Fruit fly (Drosophila melanogaster) whole organism, embryonic: ENCODE data around the gene CG2747.

Experiments used
- Abd-B ChIP-seq: fragments of 200-800 bp; sonication (Bioruptor generic); optimal IDR thresholded peaks from 2 replicates; lab custom pipeline; 2018; ENCODE audit warnings: missing biosample characterization, mild to moderate bottlenecking, missing genetic modification characterization, moderate library complexity
- Ada2b ChIP-seq: fragments of 200-800 bp; sonication (Bioruptor generic); IDR thresholded peaks from 2 replicates; pipeline ENCODE4 v1.3.6; 2022; ENCODE audit warnings: missing biosample characterization, missing genetic modification characterization
- CG10147 ChIP-seq: fragments of 200-800 bp; sonication (Bioruptor generic); optimal IDR thresholded peaks from 2 replicates; lab custom pipeline; 2019; ENCODE audit warnings: missing biosample characterization, mild to moderate bottlenecking, missing genetic modification characterization, moderate library complexity
- CG10431 ChIP-seq: fragments of 200-800 bp; sonication (Bioruptor generic); optimal IDR thresholded peaks from 3 replicates; lab custom pipeline; 2018; ENCODE audit warnings: missing biosample characterization, mild to moderate bottlenecking, missing genetic modification characterization
- CG10543 ChIP-seq: fragments of 200-800 bp; sonication (Bioruptor generic); optimal IDR thresholded peaks from 3 replicates; lab custom pipeline; 2017; ENCODE audit warnings: missing biosample characterization, mild to moderate bottlenecking, missing genetic modification characterization, moderate library complexity
- CG12219 ChIP-seq: fragments of 200-800 bp; sonication (Bioruptor generic); optimal IDR thresholded peaks from 3 replicates; lab custom pipeline; 2018; ENCODE audit warnings: missing biosample characterization, mild to moderate bottlenecking, missing genetic modification characterization
- CG12769 ChIP-seq: fragments of 200-800 bp; sonication (Bioruptor generic); optimal IDR thresholded peaks from 2 replicates; lab custom pipeline; 2019; ENCODE audit warnings: missing biosample characterization, mild to moderate bottlenecking, missing genetic modification characterization, moderate library complexity
- CG14710 ChIP-seq: fragments of 200-800 bp; sonication (Bioruptor generic); optimal IDR thresholded peaks from 3 replicates; lab custom pipeline; 2019; ENCODE audit warnings: missing biosample characterization, mild to moderate bottlenecking, missing genetic modification characterization, moderate library complexity
- CG17568 ChIP-seq: fragments of 200-800 bp; sonication (Bioruptor generic); optimal IDR thresholded peaks from 2 replicates; lab custom pipeline; 2018; ENCODE audit warnings: missing biosample characterization, mild to moderate bottlenecking, missing genetic modification characterization, moderate library complexity
- CG1832 ChIP-seq: fragments of 200-800 bp; sonication (Bioruptor generic); optimal IDR thresholded peaks from 2 replicates; lab custom pipeline; 2017; ENCODE audit warnings: missing biosample characterization, mild to moderate bottlenecking, missing genetic modification characterization, inconsistent platforms
- CG2120 ChIP-seq: fragments of 200-800 bp; sonication (Bioruptor generic); optimal IDR thresholded peaks from 3 replicates; lab custom pipeline; 2016; ENCODE audit warnings: missing biosample characterization, missing genetic modification characterization
- CG30020 ChIP-seq: fragments of 200-800 bp; optimal IDR thresholded peaks from 2 replicates; lab custom pipeline; 2019; ENCODE audit warnings: missing biosample characterization, mild to moderate bottlenecking, missing genetic modification characterization, moderate library complexity
- CG4282 ChIP-seq: fragments of 200-800 bp; sonication (Bioruptor generic); optimal IDR thresholded peaks from 2 replicates; lab custom pipeline; 2016; ENCODE audit warnings: missing biosample characterization, missing genetic modification characterization
- CG6854 ChIP-seq: fragments of 200-800 bp; sonication (Bioruptor generic); optimal IDR thresholded peaks from 3 replicates; lab custom pipeline; 2017; ENCODE audit warnings: missing biosample characterization, mild to moderate bottlenecking, missing genetic modification characterization
- CG7786 ChIP-seq: fragments of 200-800 bp; sonication (Bioruptor generic); optimal IDR thresholded peaks from 2 replicates; lab custom pipeline; 2016; ENCODE audit warnings: missing biosample characterization, missing genetic modification characterization
- CG8765 ChIP-seq: fragments of 200-800 bp; sonication (Bioruptor generic); IDR thresholded peaks from 2 replicates; pipeline ENCODE4 v1.3.6; 2022; ENCODE audit warnings: missing biosample characterization, missing genetic modification characterization
- CG9437 ChIP-seq: fragments of 200-800 bp; sonication (Bioruptor generic); optimal IDR thresholded peaks from 2 replicates; lab custom pipeline; 2018; ENCODE audit warnings: missing biosample characterization, mild to moderate bottlenecking, missing genetic modification characterization
- CG9876 ChIP-seq: fragments of 200-800 bp; sonication (Bioruptor generic); optimal IDR thresholded peaks from 2 replicates; lab custom pipeline; 2016; ENCODE audit warnings: missing biosample characterization, missing genetic modification characterization
- CTCF ChIP-seq: fragments of 200-800 bp; sonication (Bioruptor generic); optimal IDR thresholded peaks from 2 replicates; lab custom pipeline; 2017; ENCODE audit warnings: missing biosample characterization, mild to moderate bottlenecking, missing genetic modification characterization, moderate library complexity
- CkIIα-i1 ChIP-seq: fragments of 200-800 bp; sonication (Bioruptor generic); IDR thresholded peaks from 2 replicates; pipeline ENCODE4 v1.3.6; 2022; ENCODE audit warnings: missing biosample characterization, missing genetic modification characterization
- Dad ChIP-seq: fragments of 200-800 bp; sonication (Bioruptor generic); optimal IDR thresholded peaks from 3 replicates; lab custom pipeline; 2016; ENCODE audit warnings: missing biosample characterization, missing genetic modification characterization
- Dbx ChIP-seq: fragments of 200-800 bp; sonication (Bioruptor generic); IDR thresholded peaks from 3 replicates; pipeline ENCODE4 v1.3.6; 2022; ENCODE audit warnings: missing biosample characterization, missing genetic modification characterization
- Deaf1 ChIP-seq: fragments of 200-800 bp; optimal IDR thresholded peaks from 3 replicates; lab custom pipeline; 2019; ENCODE audit warnings: missing biosample characterization, mild to moderate bottlenecking, missing genetic modification characterization, moderate library complexity
- Dref ChIP-seq: fragments of 200-800 bp; sonication (Bioruptor generic); IDR thresholded peaks from 2 replicates; pipeline ENCODE4 v1.3.6; 2022; ENCODE audit warnings: missing biosample characterization, missing genetic modification characterization
- E2f2 ChIP-seq: fragments of 200-800 bp; sonication (Bioruptor generic); IDR thresholded peaks from 2 replicates; pipeline ENCODE4 v1.3.6; 2022; ENCODE audit warnings: missing biosample characterization, missing genetic modification characterization
- Fer2 ChIP-seq: fragments of 200-800 bp; sonication (Bioruptor generic); optimal IDR thresholded peaks from 2 replicates; lab custom pipeline; 2018; ENCODE audit warnings: missing biosample characterization, mild to moderate bottlenecking, missing genetic modification characterization, moderate library complexity
- Hr51 ChIP-seq, 2 experiments: fragments of 200-800 bp; sonication (Bioruptor generic); optimal IDR thresholded peaks; 2 replicates in 1 of 2; 3 replicates in 1 of 2; lab custom pipeline; 2016 to 2018; ENCODE audit warnings: missing biosample characterization in 2 of 2, missing genetic modification characterization in 2 of 2, mild to moderate bottlenecking in 1 of 2, moderate library complexity in 1 of 2
- Jarid2 ChIP-seq: fragments of 200-800 bp; sonication (Bioruptor generic); optimal IDR thresholded peaks from 3 replicates; lab custom pipeline; 2017; ENCODE audit warnings: mild to moderate bottlenecking, missing biosample characterization, missing genetic modification reagents, missing genetic modification characterization
- Lhr ChIP-seq: fragments of 200-800 bp; sonication (Bioruptor generic); optimal IDR thresholded peaks from 3 replicates; lab custom pipeline; 2017; ENCODE audit warnings: mild to moderate bottlenecking, missing biosample characterization, missing genetic modification reagents, missing genetic modification characterization
- Lpt ChIP-seq: fragments of >200 bp; optimal IDR thresholded peaks from 2 replicates; lab custom pipeline; 2018; ENCODE audit warnings: missing biosample characterization, missing genetic modification characterization
- Stat92E ChIP-seq, 3 experiments: fragments of >200 bp in 2 of 3; fragments of 200-800 bp in 1 of 3; sonication (Bioruptor generic) in 1 of 3; optimal IDR thresholded peaks; 2 replicates each; lab custom pipeline; 2017 to 2019; ENCODE audit warnings: missing biosample characterization in 3 of 3, missing genetic modification characterization in 3 of 3, mild to moderate bottlenecking in 1 of 3, moderate library complexity in 1 of 3
- Vsx1 ChIP-seq: fragments of 200-800 bp; sonication (Bioruptor generic); optimal IDR thresholded peaks from 2 replicates; lab custom pipeline; 2017; ENCODE audit warnings: missing biosample characterization, mild to moderate bottlenecking, missing genetic modification characterization, missing genetic modification reagents
- bigmax ChIP-seq: fragments of 200-800 bp; sonication (Bioruptor generic); optimal IDR thresholded peaks from 2 replicates; lab custom pipeline; 2018; ENCODE audit warnings: missing biosample characterization, mild to moderate bottlenecking, missing genetic modification characterization
- bowl ChIP-seq: fragments of 200-800 bp; sonication (Bioruptor generic); IDR thresholded peaks from 2 replicates; pipeline ENCODE4 v1.3.6; 2022; ENCODE audit warnings: missing biosample characterization, missing genetic modification characterization
- bsh ChIP-seq, 2 experiments: fragments of 200-800 bp; sonication (Bioruptor generic); optimal IDR thresholded peaks; 2 replicates each; lab custom pipeline; 2017 to 2018; ENCODE audit warnings: mild to moderate bottlenecking in 2 of 2, missing biosample characterization in 2 of 2, missing genetic modification characterization in 2 of 2, moderate library complexity in 1 of 2
- cato ChIP-seq: fragments of 200-800 bp; sonication (Bioruptor generic); optimal IDR thresholded peaks from 2 replicates; lab custom pipeline; 2016; ENCODE audit warnings: missing biosample characterization, missing genetic modification characterization, borderline replicate concordance
- chif ChIP-seq, 2 experiments: fragments of 200-800 bp; sonication (Bioruptor generic); optimal IDR thresholded peaks; 3 replicates each; lab custom pipeline; 2016; ENCODE audit warnings: missing biosample characterization in 2 of 2, missing genetic modification characterization in 2 of 2
- dmrt11E ChIP-seq: fragments of 200-800 bp; sonication (Bioruptor generic); optimal IDR thresholded peaks from 3 replicates; lab custom pipeline; 2018; ENCODE audit warnings: missing biosample characterization, mild to moderate bottlenecking, missing genetic modification characterization, moderate library complexity
- gce ChIP-seq: fragments of 200-800 bp; sonication (Bioruptor generic); IDR thresholded peaks from 3 replicates; pipeline ENCODE4 v1.3.6; 2022; ENCODE audit warnings: missing biosample characterization, missing genetic modification characterization
- gem ChIP-seq: fragments of 200-800 bp; sonication (Bioruptor generic); optimal IDR thresholded peaks from 2 replicates; lab custom pipeline; 2019; ENCODE audit warnings: missing biosample characterization, mild to moderate bottlenecking, missing genetic modification characterization, moderate library complexity
- gro ChIP-seq: fragments of 200-800 bp; sonication (Bioruptor generic); optimal IDR thresholded peaks from 2 replicates; lab custom pipeline; 2016; ENCODE audit warnings: missing biosample characterization, missing genetic modification characterization
- ken ChIP-seq: fragments of 200-800 bp; sonication (Bioruptor generic); IDR thresholded peaks from 3 replicates; pipeline ENCODE4 v1.3.6; 2022; ENCODE audit warnings: missing biosample characterization, missing genetic modification characterization
- knrl ChIP-seq: fragments of 200-800 bp; sonication (Bioruptor generic); IDR thresholded peaks from 3 replicates; pipeline ENCODE4 v1.3.6; 2022; ENCODE audit warnings: missing biosample characterization, missing genetic modification characterization; ENCODE audit not compliant: partially characterized antibody
- lab ChIP-seq: fragments of 200-800 bp; sonication (Bioruptor generic); optimal IDR thresholded peaks from 3 replicates; lab custom pipeline; 2017; ENCODE audit warnings: missing biosample characterization, missing genetic modification characterization, mild to moderate bottlenecking, moderate library complexity, missing genetic modification reagents
- lilli ChIP-seq: fragments of 200-800 bp; sonication (Bioruptor generic); optimal IDR thresholded peaks from 3 replicates; lab custom pipeline; 2016; ENCODE audit warnings: missing biosample characterization, missing genetic modification characterization
- row ChIP-seq: fragments of 200-800 bp; sonication (Bioruptor generic); IDR thresholded peaks from 3 replicates; pipeline ENCODE4 v1.3.6; 2022; ENCODE audit warnings: missing biosample characterization, missing genetic modification characterization
- slbo ChIP-seq: fragments of 200-800 bp; sonication (Bioruptor generic); IDR thresholded peaks from 2 replicates; pipeline ENCODE4 v1.3.6; 2022; ENCODE audit warnings: missing biosample characterization, missing genetic modification characterization
- trem ChIP-seq: fragments of 200-800 bp; optimal IDR thresholded peaks from 3 replicates; lab custom pipeline; 2019; ENCODE audit warnings: missing biosample characterization, mild to moderate bottlenecking, missing genetic modification characterization, moderate library complexity

The CG2747 gene

DNA sequence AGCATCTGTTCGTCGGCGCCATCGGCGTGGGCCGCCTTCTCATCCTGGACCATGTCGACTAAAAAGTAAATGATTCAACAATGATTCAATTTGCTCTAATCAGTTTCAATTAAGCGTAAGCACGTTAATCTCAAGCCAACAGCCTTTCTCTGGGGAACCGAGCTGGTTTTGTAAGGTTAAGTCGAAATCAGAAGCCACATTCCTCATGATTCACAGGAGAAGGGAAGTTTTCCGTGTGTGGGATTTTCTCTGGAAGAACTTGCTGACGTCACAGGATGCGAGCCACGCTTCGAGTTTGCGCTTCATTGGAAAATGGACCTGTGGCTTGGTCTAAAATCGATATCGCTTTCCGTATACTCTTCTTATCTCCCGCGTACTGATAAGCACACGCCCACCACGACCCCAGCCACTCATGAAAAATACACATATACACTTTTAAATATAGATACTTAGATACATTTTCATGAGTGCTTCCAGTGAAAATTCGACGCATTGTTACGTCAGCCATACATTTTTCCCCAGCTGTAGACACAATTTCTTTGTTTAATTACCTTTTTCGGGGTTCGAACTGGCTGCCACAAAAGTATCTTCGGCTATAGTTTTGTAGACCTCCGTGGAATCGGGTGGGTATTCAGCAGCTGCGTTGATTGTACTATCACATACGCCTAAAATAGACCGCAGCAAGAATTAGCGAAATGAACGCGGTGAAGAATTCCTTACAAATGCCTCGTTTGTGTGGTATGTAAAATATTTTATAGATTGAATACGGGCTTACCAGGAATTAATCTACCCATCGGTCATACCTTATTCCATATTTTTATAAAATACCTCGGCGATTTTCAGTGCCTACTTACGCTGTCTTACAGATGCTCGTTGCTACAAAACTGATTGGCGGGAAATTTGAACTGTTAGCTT, 53.3 kb downstream of the CG2747 start (continued):
- TF ChIP-seq CG10431 (GFP tag; lab: Kevin White, UChicago) (no peak), slbo (GFP tag; lab: Robert Waterston, UW) (0 out of 2 replicates have a peak, but pooled peaks have one; percentile 10), CG30020 (tag; lab: Kevin White, UChicago) (peak; percentile 56), bowl (GFP tag; lab: Robert Waterston, UW) (no peak), CTCF (GFP tag; lab: Kevin White, UChicago) (peak; percentile 59), Ada2b (GFP tag; lab: Robert Waterston, UW) (no peak), Lhr (GFP tag; lab: Kevin White, UChicago) (peak; percentile 86), knrl (peak; percentile 46; the same call in 1 of the 3 replicates), Vsx1 (GFP tag; lab: Kevin White, UChicago) (no peak), CG9876 (GFP tag; lab: Kevin White, UChicago) (no peak), CG10543 (GFP tag; lab: Kevin White, UChicago) (peak; percentile 72), gce (GFP tag; lab: Robert Waterston, UW) (no peak), CG17568 (GFP tag; lab: Kevin White, UChicago) (peak; percentile 37), lab (GFP tag; lab: Kevin White, UChicago) (no peak), Abd-B (GFP tag; lab: Kevin White, UChicago) (peak; percentile 29), trem (peak; percentile 80), Deaf1 (tag; lab: Kevin White, UChicago) (peak; percentile 50), Fer2 (tag; lab: Kevin White, UChicago) (no peak), Stat92E (GFP tag; optimal IDR thresholded peaks at IDR 0.05; lab: Kevin White, UChicago) (peak in 1 of 3 experiments; percentile 89), CG12219 (GFP tag; lab: Kevin White, UChicago) (peak; percentile 21), Hr51 (GFP tag; optimal IDR thresholded peaks at IDR 0.05; lab: Kevin White, UChicago) (no peak), ken (GFP tag; lab: Robert Waterston, UW) (no peak), CG6854 (peak; percentile 1), CG12769 (tag; lab: Kevin White, UChicago) (peak; percentile 63), CG4282 (GFP tag; lab: Kevin White, UChicago) (no peak), CkIIα-i1 (GFP tag; lab: Robert Waterston, UW) (no peak), dmrt11E (tag; lab: Kevin White, UChicago) (no peak), Dref (GFP tag; lab: Robert Waterston, UW) (peak; percentile 43; the same call in 1 of the 2 replicates), cato (GFP tag; lab: Kevin White, UChicago) (no peak), row (GFP tag; lab: Robert Waterston, UW) (peak; percentile 21; the same call in 1 of the 3 replicates), chif (GFP tag; optimal IDR thresholded peaks at IDR 0.05; lab: Kevin White, UChicago) (peak in 1 of 2 experiments; percentile 17), CG10147 (peak; percentile 49), gem (tag; lab: Kevin White, UChicago) (no peak), CG8765 (no peak), E2f2 (GFP tag; lab: Robert Waterston, UW) (peak; percentile 100), CG1832 (GFP tag; lab: Kevin White, UChicago) (no peak), lilli (GFP tag; lab: Kevin White, UChicago) (peak; percentile 43), CG2120 (GFP tag; lab: Kevin White, UChicago) (peak; percentile 16), bsh (GFP tag; optimal IDR thresholded peaks at IDR 0.05; lab: Kevin White, UChicago) (peak in 1 of 2 experiments; percentile 22), bigmax (peak; percentile 91), Dad (GFP tag; lab: Kevin White, UChicago) (no peak), Jarid2 (peak; percentile 68), CG7786 (GFP tag; lab: Kevin White, UChicago) (no peak), gro (GFP tag; lab: Kevin White, UChicago) (peak; percentile 74), CG9437 (GFP tag; lab: Kevin White, UChicago) (peak; percentile 3), Lpt (GFP tag; lab: Kevin White, UChicago) (no peak), Dbx (GFP tag; lab: Robert Waterston, UW) (peak; percentile 54; the same call in 2 of the 3 replicates), CG14710 (tag; lab: Kevin White, UChicago) (peak; percentile 52)
